Worm (Caenorhabditis elegans): ENCODE data around the gene ZK1320.13.

ZK1320.13 gene

ce11 chrII:9716417-9717039 is 35.9 kb downstream of the ZK1320.13 start, which contains the start of gene wee-1.3 (continued):
- TF ChIP-seq tbx-9 (tag; optimal IDR thresholded peaks at IDR 0.05; ENCODE audit: borderline replicate concordance) (no peak), hlh-12 (tag; optimal IDR thresholded peaks at IDR 0.05) (no peak), T26A5.8 (tag; optimal IDR thresholded peaks at IDR 0.05) (no peak), him-1 (tag; optimal IDR thresholded peaks at IDR 0.05) (no peak), F49E8.2 (tag; optimal IDR thresholded peaks at IDR 0.05; ENCODE audit: insufficient read depth) (no peak), lsy-27 (tag; optimal IDR thresholded peaks at IDR 0.05; ENCODE audit: borderline replicate concordance, insufficient read depth) (no peak), F10E7.11 (tag; optimal IDR thresholded peaks at IDR 0.05) (no peak), attf-3 (GFP tag; conservative IDR thresholded peaks at IDR 0.05) (peak; percentile 70; the same call in 1 of the 2 replicates), nhr-80 (tag; optimal IDR thresholded peaks at IDR 0.05) (peak; percentile 9), mes-4 (tag; optimal IDR thresholded peaks at IDR 0.05) (no peak), lin-26 (GFP tag; IDR thresholded peaks at IDR 0.05) (no peak), D2030.7 (GFP tag; IDR thresholded peaks at IDR 0.05) (0 out of 2 replicates have a peak, but pooled peaks have one; percentile 33), dox-1 (GFP tag; IDR thresholded peaks at IDR 0.05) (peak; percentile 65), die-1 (tag; optimal IDR thresholded peaks at IDR 0.05) (no peak), snpc-3.4 (tag; optimal IDR thresholded peaks at IDR 0.05) (no peak), ceh-40 (GFP tag; IDR thresholded peaks at IDR 0.05) (no peak), xnd-1 (tag; optimal IDR thresholded peaks at IDR 0.05) (peak; percentile 19), let-607 (tag; optimal IDR thresholded peaks at IDR 0.05) (peak in 1 of 2 experiments; percentile 18), madf-10 (tag; optimal IDR thresholded peaks at IDR 0.05) (no peak), aptf-2 (GFP tag; conservative IDR thresholded peaks at IDR 0.05) (no peak), F22D6.2 (tag; optimal IDR thresholded peaks at IDR 0.05) (no peak), F33H1.4 (GFP tag; IDR thresholded peaks at IDR 0.05) (peak; percentile 54), F52B5.7 (tag; optimal IDR thresholded peaks at IDR 0.05) (no peak), ZK185.1 (tag; optimal IDR thresholded peaks at IDR 0.05; ENCODE audit: poor library complexity, severe bottlenecking) (no peak), Y79H2A.3 (GFP tag; conservative IDR thresholded peaks at IDR 0.05) (no peak), ama-1 (optimal IDR thresholded peaks at IDR 0.05) (no peak), ama-1 (GFP tag; optimal IDR thresholded peaks at IDR 0.05) (no peak), egrh-3 (GFP tag; IDR thresholded peaks at IDR 0.05) (no peak), ztf-3 (GFP tag; optimal IDR thresholded peaks at IDR 0.05) (no peak), gei-17 (GFP tag; optimal IDR thresholded peaks at IDR 0.05) (no peak), T07F8.4 (tag; optimal IDR thresholded peaks at IDR 0.05) (no peak), ztf-6 (GFP tag; IDR thresholded peaks at IDR 0.05) (no peak), attf-6 (GFP tag; IDR thresholded peaks at IDR 0.05) (no peak), ceh-58 (GFP tag; IDR thresholded peaks at IDR 0.05) (no peak), madf-6 (GFP tag; IDR thresholded peaks at IDR 0.05) (peak; percentile 78), Y56A3A.18 (GFP tag; IDR thresholded peaks at IDR 0.05) (no peak), hmg-1.2 (GFP tag; IDR thresholded peaks at IDR 0.05) (peak; percentile 65), nfyb-1 (GFP tag; IDR thresholded peaks at IDR 0.05) (peak; percentile 44; the same call in 1 of the 2 replicates)

ce11 chrII:9717904-9718303 is 37.3 kb downstream of the ZK1320.13 start, which contains the start of gene Y53C12A.6:
Gene Y53C12A.6 (minus strand): TSS chrII:9718004.
- TF ChIP-seq B0336.3 (GFP tag; IDR thresholded peaks at IDR 0.05) = no peak
- no peak for TF ChIP-seq F39B2.1 (GFP tag; IDR thresholded peaks at IDR 0.05)
- no peak for TF ChIP-seq ZK185.1 (tag; optimal IDR thresholded peaks at IDR 0.05; ENCODE audit: poor library complexity, severe bottlenecking)
- TF ChIP-seq lsy-27 (tag; optimal IDR thresholded peaks at IDR 0.05; ENCODE audit: borderline replicate concordance, insufficient read depth) = no peak
- TF ChIP-seq ceh-40 (GFP tag; IDR thresholded peaks at IDR 0.05) = no peak
- TF ChIP-seq attf-5 (GFP tag; optimal IDR thresholded peaks at IDR 0.05) = no peak
- TF ChIP-seq Y79H2A.3 (GFP tag; conservative IDR thresholded peaks at IDR 0.05) = no peak
- TF ChIP-seq atf-7 (tag; optimal IDR thresholded peaks at IDR 0.05) = no peak
- TF ChIP-seq bed-2 (GFP tag; IDR thresholded peaks at IDR 0.05) = no peak
- TF ChIP-seq Y53F4B.3 (GFP tag; IDR thresholded peaks at IDR 0.05) = no peak
